Worm (Caenorhabditis elegans): ENCODE measurements around the gene T05B4.10.

Gene T05B4.10

ce11 chrV:4118332-4118731 is 2.2 kb downstream of the T05B4.10 start, which contains the start of gene T05B4.9:
Gene T05B4.9 (minus strand): TSS chrV:4118432.
- no peak for TF ChIP-seq nhr-21 (tag; optimal IDR thresholded peaks at IDR 0.05)
- TF ChIP-seq lin-13 (GFP tag; optimal IDR thresholded peaks at IDR 0.05), result no peak
- TF ChIP-seq ceh-16 (tag; optimal IDR thresholded peaks at IDR 0.05), result no peak
- TF ChIP-seq ceh-82 (tag; optimal IDR thresholded peaks at IDR 0.05), result no peak
- no peak for TF ChIP-seq R02D3.7 (tag; optimal IDR thresholded peaks at IDR 0.05)
- no peak for TF ChIP-seq nhr-77 (tag; optimal IDR thresholded peaks at IDR 0.05)
- TF ChIP-seq egl-27 (tag; optimal IDR thresholded peaks at IDR 0.05), result no peak
- no peak for TF ChIP-seq Y55F3AM.14 (GFP tag; optimal IDR thresholded peaks at IDR 0.05)
- no peak for TF ChIP-seq alr-1 (tag; optimal IDR thresholded peaks at IDR 0.05)
- TF ChIP-seq sma-3 (GFP tag; optimal IDR thresholded peaks at IDR 0.05), result no peak
- TF ChIP-seq nhr-23 (tag; optimal IDR thresholded peaks at IDR 0.05), result no peak
- no peak for TF ChIP-seq sma-9 (GFP tag; optimal IDR thresholded peaks at IDR 0.05)
- TF ChIP-seq sma-9 (tag; optimal IDR thresholded peaks at IDR 0.05), result no peak

ce11 chrV:4116071-4116470 is 4.5 kb downstream of the T05B4.10 start, which contains the start of gene T05B4.8:
Gene T05B4.8 (minus strand): TSS chrV:4116171.
- no peak for TF ChIP-seq gmeb-1 (tag; optimal IDR thresholded peaks at IDR 0.05)
- no peak for TF ChIP-seq mab-5 (tag; optimal IDR thresholded peaks at IDR 0.05)
- no peak for TF ChIP-seq nhr-25 (tag; optimal IDR thresholded peaks at IDR 0.05)
- TF ChIP-seq aly-2 (tag; optimal IDR thresholded peaks at IDR 0.05), result no peak
- TF ChIP-seq mdl-1 (tag; optimal IDR thresholded peaks at IDR 0.05), result no peak
- no peak for TF ChIP-seq sma-9 (GFP tag; optimal IDR thresholded peaks at IDR 0.05)
- TF ChIP-seq sma-9 (tag; optimal IDR thresholded peaks at IDR 0.05), result no peak
- no peak for TF ChIP-seq elt-1 (tag; optimal IDR thresholded peaks at IDR 0.05)
- TF ChIP-seq F13H6.1 (tag; optimal IDR thresholded peaks at IDR 0.05), result no peak
- TF ChIP-seq nhr-12 (tag; optimal IDR thresholded peaks at IDR 0.05), result no peak
- no peak for TF ChIP-seq mbf-1 (tag; optimal IDR thresholded peaks at IDR 0.05)

ce11 chrV:4114627-4115026 is 5.9 kb downstream of the T05B4.10 start, which contains the start of gene srw-133:
Gene srw-133 (minus strand): TSS chrV:4114727.
- TF ChIP-seq ceh-16 (tag; optimal IDR thresholded peaks at IDR 0.05) (no peak), nhr-129 (tag; optimal IDR thresholded peaks at IDR 0.05) (no peak), ama-1 (optimal IDR thresholded peaks at IDR 0.05) (no peak), ceh-82 (tag; optimal IDR thresholded peaks at IDR 0.05) (no peak)

ce11 chrV:4112516-4112915 is 8.0 kb downstream of the T05B4.10 start, which contains the start of gene srw-134:
Gene srw-134 (minus strand): TSS chrV:4112616.
- TF ChIP-seq ama-1 (optimal IDR thresholded peaks at IDR 0.05) (no peak), nhr-11 (tag; optimal IDR thresholded peaks at IDR 0.05) (no peak), nhr-10 (tag; optimal IDR thresholded peaks at IDR 0.05) (no peak), nhr-25 (tag; optimal IDR thresholded peaks at IDR 0.05) (no peak), mbf-1 (tag; optimal IDR thresholded peaks at IDR 0.05) (no peak), nhr-6 (tag; optimal IDR thresholded peaks at IDR 0.05) (no peak), nhr-129 (tag; optimal IDR thresholded peaks at IDR 0.05) (no peak)

ce11 chrV:4109873-4110272 is 10.7 kb downstream of the T05B4.10 start, which contains the start of gene clc-18:
Gene clc-18 (minus strand): TSS chrV:4109973.
- no peak for TF ChIP-seq ZK546.5 (tag; optimal IDR thresholded peaks at IDR 0.05)
- no peak for TF ChIP-seq lin-11 (tag; optimal IDR thresholded peaks at IDR 0.05)
- no peak for TF ChIP-seq snpc-4 (tag; optimal IDR thresholded peaks at IDR 0.05)
- TF ChIP-seq lin-13 (GFP tag; optimal IDR thresholded peaks at IDR 0.05), result no peak
- no peak for TF ChIP-seq ama-1 (optimal IDR thresholded peaks at IDR 0.05)
- no peak for TF ChIP-seq unc-55 (GFP tag; optimal IDR thresholded peaks at IDR 0.05)
- TF ChIP-seq Y55F3AM.14 (GFP tag; optimal IDR thresholded peaks at IDR 0.05), result no peak
- TF ChIP-seq nhr-77 (tag; optimal IDR thresholded peaks at IDR 0.05), result no peak
- no peak for TF ChIP-seq R02D3.7 (tag; optimal IDR thresholded peaks at IDR 0.05)
- no peak for TF ChIP-seq alr-1 (tag; optimal IDR thresholded peaks at IDR 0.05)
- TF ChIP-seq F13H6.1 (tag; optimal IDR thresholded peaks at IDR 0.05), result no peak
- TF ChIP-seq nhr-12 (tag; optimal IDR thresholded peaks at IDR 0.05), result no peak
- TF ChIP-seq ztf-11 (tag; optimal IDR thresholded peaks at IDR 0.05), result no peak
- TF ChIP-seq nhr-25 (tag; optimal IDR thresholded peaks at IDR 0.05), result no peak
- TF ChIP-seq ztf-4 (tag; optimal IDR thresholded peaks at IDR 0.05), result no peak
- no peak for TF ChIP-seq crh-2 (tag; optimal IDR thresholded peaks at IDR 0.05)
- no peak for TF ChIP-seq sem-4 (tag; optimal IDR thresholded peaks at IDR 0.05)
- no peak for TF ChIP-seq egl-27 (tag; optimal IDR thresholded peaks at IDR 0.05)
- TF ChIP-seq unc-62 (GFP tag; optimal IDR thresholded peaks at IDR 0.05), result no peak
